Worm (Caenorhabditis elegans): ENCODE results near the gene nlp-23.

DNA sequence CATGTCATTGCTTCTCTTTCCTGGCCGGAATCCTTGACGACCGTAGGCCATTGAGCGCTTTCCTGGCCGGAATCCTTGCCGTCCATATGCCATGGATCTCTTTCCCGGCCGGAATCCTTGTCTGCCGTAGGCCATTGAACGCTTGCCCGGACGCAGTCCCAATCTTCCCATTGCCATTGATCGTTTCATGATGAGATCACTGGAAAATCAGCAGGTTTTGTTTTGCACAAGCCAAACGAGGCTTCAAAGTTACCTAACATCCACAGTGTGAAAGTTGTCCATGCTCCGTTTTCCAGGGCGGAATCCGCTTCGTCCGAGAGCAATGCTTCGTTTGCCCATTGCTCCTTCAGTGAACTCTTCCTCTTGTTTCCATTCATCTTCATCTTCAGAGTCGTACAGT is 1.3 kb upstream of the nlp-23 start:
- no peak for TF ChIP-seq ama-1 (optimal IDR thresholded peaks at IDR 0.05)
- no peak for TF ChIP-seq sea-1 (GFP tag; conservative IDR thresholded peaks at IDR 0.05)
- TF ChIP-seq tra-4 (tag; optimal IDR thresholded peaks at IDR 0.05): no peak
- TF ChIP-seq tbx-37 (GFP tag; conservative IDR thresholded peaks at IDR 0.05): no peak
- no peak for TF ChIP-seq ceh-36 (tag; optimal IDR thresholded peaks at IDR 0.05)
